Fruit fly (Drosophila melanogaster): ENCODE results near the gene spn-A.
A peak's percentile ranks its signal among the peaks of the same experiment; 100 is the strongest.

The spn-A gene

DNA sequence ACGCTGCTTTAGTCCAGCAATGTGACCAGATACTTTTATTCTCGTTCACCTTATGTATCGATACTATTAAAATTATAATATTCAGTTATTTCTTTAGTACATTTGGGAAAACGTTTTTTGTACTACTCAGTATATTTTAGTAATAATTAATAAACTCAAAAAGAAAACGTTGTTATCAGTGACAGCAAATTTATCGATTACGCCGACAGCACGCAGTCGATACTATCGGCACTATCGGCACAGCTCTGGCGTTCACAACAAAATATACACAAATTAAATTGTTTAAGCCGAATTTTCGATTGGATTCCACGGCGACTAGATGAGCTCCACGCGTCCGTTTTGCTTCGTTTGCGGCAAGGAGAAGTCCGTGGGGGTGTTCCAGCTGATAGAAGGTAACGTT is 16.3 kb downstream of the spn-A start, which contains the start of the genes janA, Sry-alpha and Sry-beta (continued):
- TF ChIP-seq CG11456 (GFP tag; IDR thresholded peaks at IDR 0.05) (no peak), E2f1 (GFP tag; IDR thresholded peaks at IDR 0.05) (no peak), CG6175 (GFP tag; IDR thresholded peaks at IDR 0.05) (no peak), Sry-δ (GFP tag; optimal IDR thresholded peaks at IDR 0.05) (peak; percentile 96), CG4820 (GFP tag; optimal IDR thresholded peaks at IDR 0.05) (no peak), onecut (GFP tag; IDR thresholded peaks at IDR 0.05) (no peak), CG11723 (GFP tag; optimal IDR thresholded peaks at IDR 0.05) (no peak), CG12391 (tag; optimal IDR thresholded peaks at IDR 0.05) (peak; percentile 59), lov (optimal IDR thresholded peaks at IDR 0.05) (no peak), lov (GFP tag; IDR thresholded peaks at IDR 0.05) (no peak), CG11504 (tag; optimal IDR thresholded peaks at IDR 0.05) (no peak), D19A (tag; optimal IDR thresholded peaks at IDR 0.05) (no peak), kah (GFP tag; optimal IDR thresholded peaks at IDR 0.05) (no peak), Bteb2 (GFP tag; optimal IDR thresholded peaks at IDR 0.05) (no peak), toy (GFP tag; IDR thresholded peaks at IDR 0.05) (no peak), Hand (GFP tag; optimal IDR thresholded peaks at IDR 0.05) (no peak), her (GFP tag; optimal IDR thresholded peaks at IDR 0.05) (no peak), Dad (GFP tag; optimal IDR thresholded peaks at IDR 0.05) (no peak), Elba2 (GFP tag; optimal IDR thresholded peaks at IDR 0.05) (no peak), sob (GFP tag; IDR thresholded peaks at IDR 0.05) (peak; percentile 37; the same call in 1 of the 2 replicates), Ptx1 (GFP tag; IDR thresholded peaks at IDR 0.05) (no peak), org-1 (GFP tag; optimal IDR thresholded peaks at IDR 0.05) (no peak), CG1233 (GFP tag; optimal IDR thresholded peaks at IDR 0.05) (no peak), CG32772 (GFP tag; IDR thresholded peaks at IDR 0.05) (no peak), Atf6 (GFP tag; IDR thresholded peaks at IDR 0.05) (no peak), Awh (GFP tag; IDR thresholded peaks at IDR 0.05) (no peak), CG1832 (GFP tag; optimal IDR thresholded peaks at IDR 0.05) (no peak), wek (GFP tag; optimal IDR thresholded peaks at IDR 0.05) (no peak), D (optimal IDR thresholded peaks at IDR 0.05) (no peak), D (GFP tag; optimal IDR thresholded peaks at IDR 0.05) (no peak), CG14965 (GFP tag; optimal IDR thresholded peaks at IDR 0.05; ENCODE audit: borderline replicate concordance) (no peak), CG13287 (GFP tag; IDR thresholded peaks at IDR 0.05; ENCODE audit: partially characterized antibody) (peak; percentile 100), CG8359 (GFP tag; optimal IDR thresholded peaks at IDR 0.05; ENCODE audit: borderline replicate concordance) (no peak), CG12744 (GFP tag; optimal IDR thresholded peaks at IDR 0.05) (no peak), pzg (GFP tag; optimal IDR thresholded peaks at IDR 0.05) (peak; percentile 77), jigr1 (GFP tag; IDR thresholded peaks at IDR 0.05) (no peak), sr (GFP tag; IDR thresholded peaks at IDR 0.05) (no peak), CG8089 (GFP tag; optimal IDR thresholded peaks at IDR 0.05) (no peak), h (optimal IDR thresholded peaks at IDR 0.05) (no peak), CG13424 (tag; optimal IDR thresholded peaks at IDR 0.05) (peak; percentile 16), otp (GFP tag; IDR thresholded peaks at IDR 0.05) (no peak), CG10959 (GFP tag; IDR thresholded peaks at IDR 0.05) (no peak), fd3F (GFP tag; optimal IDR thresholded peaks at IDR 0.05) (no peak), MTF-1 (GFP tag; optimal IDR thresholded peaks at IDR 0.05; ENCODE audit: borderline replicate concordance) (no peak), fru (optimal IDR thresholded peaks at IDR 0.05) (no peak), CG12942 (GFP tag; optimal IDR thresholded peaks at IDR 0.05) (no peak), wdn (GFP tag; IDR thresholded peaks at IDR 0.05) (no peak), sd (tag; optimal IDR thresholded peaks at IDR 0.05) (no peak), YL-1 (GFP tag; optimal IDR thresholded peaks at IDR 0.05) (peak; percentile 86), Doc2 (GFP tag; IDR thresholded peaks at IDR 0.05) (no peak), sqz (GFP tag; optimal IDR thresholded peaks at IDR 0.05) (no peak), CG11560 (tag; IDR thresholded peaks at IDR 0.05) (no peak), sisA (GFP tag; IDR thresholded peaks at IDR 0.05) (no peak), CG3065 (GFP tag; optimal IDR thresholded peaks at IDR 0.05) (no peak)
